Worm (Caenorhabditis elegans): Measurements from ENCODE around the gene msp-81.

DNA sequence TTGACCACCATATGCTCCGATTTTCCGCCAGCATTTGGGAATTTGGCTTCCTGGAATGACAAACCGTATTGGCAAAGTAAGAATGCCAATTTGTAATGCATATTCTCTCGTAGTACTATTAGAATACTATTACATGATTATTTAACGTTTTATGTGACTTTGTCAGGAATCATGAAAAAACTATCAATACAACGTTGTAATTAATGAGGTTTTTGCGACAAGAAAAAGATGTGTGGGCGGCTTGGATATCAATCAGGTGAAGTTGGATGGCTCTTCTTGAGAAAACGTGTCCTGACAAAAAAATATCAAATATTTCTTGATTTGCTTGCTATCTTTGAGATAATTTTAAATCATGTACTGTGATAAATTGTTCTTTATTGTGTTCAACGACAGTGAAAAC lies 11.9 kb upstream of the msp-81 start, which contains the start of gene K07F5.7:
- TF ChIP-seq lin-13 (tag; optimal IDR thresholded peaks at IDR 0.05): no peak
- TF ChIP-seq unc-62 (GFP tag; optimal IDR thresholded peaks at IDR 0.05): no peak
- TF ChIP-seq ces-1 (GFP tag; optimal IDR thresholded peaks at IDR 0.05): no peak
- TF ChIP-seq lsy-2 (tag; optimal IDR thresholded peaks at IDR 0.05): no peak
- TF ChIP-seq elt-3 (tag; optimal IDR thresholded peaks at IDR 0.05): no peak
- no peak for TF ChIP-seq nhr-237 (tag; optimal IDR thresholded peaks at IDR 0.05)
- no peak for TF ChIP-seq hlh-1 (tag; optimal IDR thresholded peaks at IDR 0.05)
- no peak for TF ChIP-seq snpc-4 (tag; optimal IDR thresholded peaks at IDR 0.05)
- no peak for TF ChIP-seq nhr-28 (tag; optimal IDR thresholded peaks at IDR 0.05)
